Worm (Caenorhabditis elegans): ENCODE data around the gene glo-3.
A peak's percentile ranks its signal among the peaks of the same experiment; 100 is the strongest.

The glo-3 gene

ce11 chrX:10545716-10546115, 12.2 kb downstream of the glo-3 start, which contains the start of gene F59F5.5:
Gene F59F5.5, plus strand, starts transcription at chrX:10546016.
- TF ChIP-seq ama-1 (optimal IDR thresholded peaks at IDR 0.05) (no peak), ama-1 (GFP tag; optimal IDR thresholded peaks at IDR 0.05) (no peak), repo-1 (tag; optimal IDR thresholded peaks at IDR 0.05) (no peak), ztf-28 (GFP tag; IDR thresholded peaks at IDR 0.05) (no peak), F10E7.11 (tag; optimal IDR thresholded peaks at IDR 0.05) (no peak), F52B5.7 (tag; optimal IDR thresholded peaks at IDR 0.05) (no peak), zim-3 (tag; optimal IDR thresholded peaks at IDR 0.05) (no peak), K11D2.4 (GFP tag; IDR thresholded peaks at IDR 0.05) (no peak), bed-2 (GFP tag; IDR thresholded peaks at IDR 0.05) (no peak), C17E4.6 (GFP tag; IDR thresholded peaks at IDR 0.05) (no peak), F49E8.2 (tag; optimal IDR thresholded peaks at IDR 0.05; ENCODE audit: insufficient read depth) (no peak), snpc-4 (GFP tag; optimal IDR thresholded peaks at IDR 0.05) (no peak), snpc-4 (tag; optimal IDR thresholded peaks at IDR 0.05) (no peak), egl-18 (GFP tag; IDR thresholded peaks at IDR 0.05) (no peak)

ce11 chrX:10553048-10553447, 19.5 kb downstream of the glo-3 start:
- no peak for TF ChIP-seq lag-1 (GFP tag; IDR thresholded peaks at IDR 0.05)
- no peak for TF ChIP-seq hmg-20 (GFP tag; IDR thresholded peaks at IDR 0.05)
- no peak for TF ChIP-seq athp-1 (tag; optimal IDR thresholded peaks at IDR 0.05)
- TF ChIP-seq ceh-91 (GFP tag; IDR thresholded peaks at IDR 0.05) = no peak
- TF ChIP-seq ZK185.1 (tag; optimal IDR thresholded peaks at IDR 0.05; ENCODE audit: poor library complexity, severe bottlenecking) = no peak
- TF ChIP-seq aptf-2 (GFP tag; conservative IDR thresholded peaks at IDR 0.05) = no peak
- TF ChIP-seq egrh-3 (GFP tag; IDR thresholded peaks at IDR 0.05) = no peak
- TF ChIP-seq tbx-9 (tag; optimal IDR thresholded peaks at IDR 0.05; ENCODE audit: borderline replicate concordance) = no peak
- no peak for TF ChIP-seq mel-28 (tag; optimal IDR thresholded peaks at IDR 0.05; ENCODE audit: borderline replicate concordance)
- no peak for TF ChIP-seq F57A8.1 (GFP tag; optimal IDR thresholded peaks at IDR 0.05)
- TF ChIP-seq ceh-40 (GFP tag; IDR thresholded peaks at IDR 0.05) = no peak
- no peak for TF ChIP-seq madf-10 (tag; optimal IDR thresholded peaks at IDR 0.05)

ce11 chrX:10555189-10555964, 21.9 kb downstream of the glo-3 start, which contains the start of gene syd-2:
Gene syd-2, minus strand, starts transcription at chrX:10555239.
- TF ChIP-seq F39B2.1 (GFP tag; IDR thresholded peaks at IDR 0.05) = no peak
- 0 out of 2 replicates have a peak, but pooled peaks have one; percentile 66 for TF ChIP-seq madf-3 (GFP tag; IDR thresholded peaks at IDR 0.05)
- TF ChIP-seq lin-26 (GFP tag; IDR thresholded peaks at IDR 0.05) = peak; percentile 9; the same call in 1 of the 2 replicates
- no peak for TF ChIP-seq F23B12.7 (tag; optimal IDR thresholded peaks at IDR 0.05; ENCODE audit: insufficient read depth)
- peak; percentile 64 for TF ChIP-seq lin-40 (tag; optimal IDR thresholded peaks at IDR 0.05)
- peak in 1 of 3 experiments; percentile 11 for TF ChIP-seq lin-35 (GFP tag; optimal IDR thresholded peaks at IDR 0.05)
- TF ChIP-seq rcor-1 (GFP tag; IDR thresholded peaks at IDR 0.05) = 0 out of 2 replicates have a peak, but pooled peaks have one; percentile 12
- TF ChIP-seq ama-1 (optimal IDR thresholded peaks at IDR 0.05) = no peak
- no peak for TF ChIP-seq ama-1 (GFP tag; optimal IDR thresholded peaks at IDR 0.05)
- TF ChIP-seq nhr-179 (tag; optimal IDR thresholded peaks at IDR 0.05) = no peak
- no peak for TF ChIP-seq efl-1 (GFP tag; optimal IDR thresholded peaks at IDR 0.05)
- no peak for TF ChIP-seq ZK185.1 (tag; optimal IDR thresholded peaks at IDR 0.05; ENCODE audit: poor library complexity, severe bottlenecking)
- TF ChIP-seq ztf-28 (GFP tag; IDR thresholded peaks at IDR 0.05) = no peak
- peak; percentile 81 for TF ChIP-seq nhr-80 (tag; optimal IDR thresholded peaks at IDR 0.05)
- peak; percentile 37 for TF ChIP-seq ztf-26 (tag; optimal IDR thresholded peaks at IDR 0.05)
- no peak for TF ChIP-seq lag-1 (GFP tag; IDR thresholded peaks at IDR 0.05)
- no peak for TF ChIP-seq dpff-1 (tag; optimal IDR thresholded peaks at IDR 0.05)
- TF ChIP-seq madf-6 (GFP tag; IDR thresholded peaks at IDR 0.05) = no peak
- no peak for TF ChIP-seq let-607 (tag; optimal IDR thresholded peaks at IDR 0.05)
- TF ChIP-seq ztf-18 (tag; optimal IDR thresholded peaks at IDR 0.05) = peak; percentile 5
- TF ChIP-seq hlh-26 (GFP tag; conservative IDR thresholded peaks at IDR 0.05) = no peak
- peak; percentile 55 for TF ChIP-seq chd-7 (tag; optimal IDR thresholded peaks at IDR 0.05)
- peak; percentile 77 for TF ChIP-seq dox-1 (GFP tag; IDR thresholded peaks at IDR 0.05)
- no peak for TF ChIP-seq sptf-2 (GFP tag; optimal IDR thresholded peaks at IDR 0.05)
